Worm (Caenorhabditis elegans) whole organism, L4 larva: Measurements from ENCODE around the gene Y39A3B.1.

Experiments used
- F10B5.3 ChIP-seq: sonication (generic microtip); optimal IDR thresholded peaks from 2 replicates; lab custom pipeline; 2016; ENCODE audit warnings: mild to moderate bottlenecking, missing genetic modification characterization, missing compliant biosample characterization
- daf-12 ChIP-seq: fragments of 150-350 bp; optimal IDR thresholded peaks from 2 replicates; lab custom pipeline; 2014; ENCODE audit warnings: missing biosample characterization, missing genetic modification reagents, missing genetic modification characterization
- nhr-11 ChIP-seq: fragments of 150-350 bp; optimal IDR thresholded peaks from 2 replicates; lab custom pipeline; 2014; ENCODE audit warnings: missing biosample characterization, missing genetic modification characterization

ce11 chrIII:2012561-2012960 is 6.7 kb downstream of the Y39A3B.1 start:
- TF ChIP-seq daf-12 (tag; lab: Kevin White, UChicago) = no peak
- no peak for TF ChIP-seq F10B5.3 (tag; lab: Kevin White, UChicago)
- TF ChIP-seq nhr-11 = no peak
